Worm (Caenorhabditis elegans) whole organism, midembryonic: ENCODE data around the gene rabr-3.

Source experiments
- cog-1 ChIP-seq: sonication (generic microtip); optimal IDR thresholded peaks from 2 replicates; lab custom pipeline; 2016; ENCODE audit warnings: missing genetic modification characterization, missing compliant biosample characterization
- klf-2 ChIP-seq: fragments of 200-800 bp; sonication (Bioruptor generic); conservative IDR thresholded peaks from 2 replicates; pipeline ENCODE4 v1.3.6; 2022; ENCODE audit warnings: missing genetic modification reagents, missing genetic modification characterization, missing compliant biosample characterization
- ref-1 ChIP-seq: fragments of 200-800 bp; sonication (Bioruptor generic); conservative IDR thresholded peaks from 2 replicates; pipeline ENCODE4 v1.3.6; 2022; ENCODE audit warnings: missing genetic modification reagents, missing genetic modification characterization, missing compliant biosample characterization
- tab-1 ChIP-seq: fragments of 200-800 bp; sonication (Bioruptor generic); IDR thresholded peaks from 2 replicates; pipeline ENCODE4 v1.3.6; 2022; ENCODE audit warnings: missing genetic modification characterization, missing compliant biosample characterization
- ztf-23 ChIP-seq: fragments of 200-800 bp; sonication (Bioruptor generic); IDR thresholded peaks from 2 replicates; pipeline ENCODE4 v1.3.6; 2022; ENCODE audit warnings: missing genetic modification reagents, missing genetic modification characterization, missing compliant biosample characterization

DNA sequence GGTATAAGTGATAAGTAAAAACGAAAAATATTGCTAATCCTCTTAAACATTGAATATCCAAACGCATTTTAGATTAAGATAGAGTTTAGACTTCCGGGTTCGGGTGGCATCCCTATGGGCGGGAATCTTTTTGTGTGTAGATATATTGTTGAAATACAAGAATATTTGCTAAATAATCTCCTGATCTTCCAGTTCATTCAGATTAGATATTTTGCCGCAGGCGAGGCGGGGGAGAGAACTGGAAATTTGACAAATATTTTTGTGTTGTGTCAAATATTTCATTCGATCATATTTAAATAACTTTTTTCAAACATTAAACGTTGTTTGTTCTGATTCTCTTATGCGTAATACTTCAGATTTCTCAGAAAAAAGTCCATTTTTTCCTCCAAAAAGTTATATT is 14.4 kb downstream of the rabr-3 start, which contains the start of gene oac-15:
- TF ChIP-seq ztf-23 (no peak), cog-1 (tag; lab: Kevin White, UChicago) (no peak), ref-1 (GFP tag; lab: Robert Waterston, UW) (no peak), tab-1 (GFP tag; lab: Robert Waterston, UW) (no peak), klf-2 (GFP tag; lab: Robert Waterston, UW) (no peak)
